Worm (Caenorhabditis elegans): ENCODE measurements around the gene Y47D7A.18.

DNA sequence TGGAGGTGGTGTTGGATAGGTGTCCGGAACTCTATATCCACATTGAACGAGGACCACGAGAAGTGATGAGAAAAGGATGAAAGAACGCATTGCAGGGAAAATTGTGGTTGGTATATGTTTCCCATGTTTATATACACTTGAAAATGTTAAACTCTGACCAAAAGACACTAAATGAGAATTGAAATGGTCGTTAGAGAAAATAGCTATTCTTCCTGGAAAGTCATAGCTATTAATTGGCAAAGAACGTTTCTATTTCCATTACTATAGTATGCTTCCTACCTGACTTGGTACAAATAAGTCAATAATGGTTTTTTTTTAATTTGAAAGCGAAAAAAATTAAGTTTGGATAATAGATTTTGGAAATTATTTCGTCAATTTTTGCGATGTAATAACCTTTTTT, at the start of gene Y47D7A.18:
- no peak for TF ChIP-seq fax-1 (tag; optimal IDR thresholded peaks at IDR 0.05)
- no peak for TF ChIP-seq lim-6 (tag; optimal IDR thresholded peaks at IDR 0.05)
- TF ChIP-seq sdc-2 (tag; optimal IDR thresholded peaks at IDR 0.05) = no peak
- TF ChIP-seq ref-2 (tag; optimal IDR thresholded peaks at IDR 0.05) = no peak
- TF ChIP-seq fkh-6 (tag; optimal IDR thresholded peaks at IDR 0.05) = no peak
- no peak for TF ChIP-seq ceh-48 (tag; optimal IDR thresholded peaks at IDR 0.05)
- no peak for TF ChIP-seq dve-1 (tag; optimal IDR thresholded peaks at IDR 0.05)
- TF ChIP-seq nhr-11 (tag; optimal IDR thresholded peaks at IDR 0.05) = no peak

All from whole organism, late embryonic.